Fruit fly (Drosophila melanogaster) whole organism, embryonic: ENCODE measurements around the gene CG11089.
A peak's percentile ranks its signal among the peaks of the same experiment; 100 is the strongest.

Source experiments
- Ada2b ChIP-seq: fragments of 200-800 bp; sonication (Bioruptor generic); IDR thresholded peaks from 2 replicates; pipeline ENCODE4 v1.3.6; 2022; ENCODE audit warnings: missing biosample characterization, missing genetic modification characterization
- CG1024 ChIP-seq: fragments of 200-800 bp; sonication (Bioruptor generic); IDR thresholded peaks from 2 replicates; pipeline ENCODE4 v1.3.6; 2022; ENCODE audit warnings: missing biosample characterization, missing genetic modification characterization
- CG12219 ChIP-seq: fragments of 200-800 bp; sonication (Bioruptor generic); optimal IDR thresholded peaks from 3 replicates; lab custom pipeline; 2018; ENCODE audit warnings: missing biosample characterization, mild to moderate bottlenecking, missing genetic modification characterization
- CG12236 ChIP-seq: fragments of 200-800 bp; sonication (Bioruptor generic); optimal IDR thresholded peaks from 2 replicates; lab custom pipeline; 2016; ENCODE audit warnings: missing biosample characterization, missing genetic modification characterization
- CG13424 ChIP-seq: fragments of 200-800 bp; sonication (Bioruptor generic); optimal IDR thresholded peaks from 2 replicates; lab custom pipeline; 2019; ENCODE audit warnings: missing biosample characterization, mild to moderate bottlenecking, missing genetic modification characterization, moderate library complexity
- CG14667 ChIP-seq: fragments of 200-800 bp; sonication (Bioruptor generic); IDR thresholded peaks from 2 replicates; pipeline ENCODE4 v1.3.6; 2022; ENCODE audit warnings: missing biosample characterization, missing genetic modification characterization
- CG14965 ChIP-seq: fragments of 200-800 bp; sonication (Bioruptor generic); optimal IDR thresholded peaks from 2 replicates; lab custom pipeline; 2016; ENCODE audit warnings: missing biosample characterization, missing genetic modification characterization, borderline replicate concordance
- CG15073 ChIP-seq: fragments of 200-800 bp; sonication (Bioruptor generic); optimal IDR thresholded peaks from 2 replicates; lab custom pipeline; 2016; ENCODE audit warnings: missing biosample characterization, missing genetic modification characterization
- CG15479 ChIP-seq: fragments of 200-800 bp; sonication (Bioruptor generic); optimal IDR thresholded peaks from 3 replicates; lab custom pipeline; 2019; ENCODE audit warnings: missing biosample characterization, mild to moderate bottlenecking, missing genetic modification characterization, moderate library complexity
- CG17385 ChIP-seq: fragments of 200-800 bp; sonication (Bioruptor generic); optimal IDR thresholded peaks from 3 replicates; lab custom pipeline; 2018; ENCODE audit warnings: missing biosample characterization, mild to moderate bottlenecking, missing genetic modification characterization
- CG18599 ChIP-seq: fragments of 200-800 bp; sonication (Bioruptor generic); optimal IDR thresholded peaks from 3 replicates; lab custom pipeline; 2017; ENCODE audit warnings: missing biosample characterization, missing genetic modification characterization, mild to moderate bottlenecking, moderate library complexity, missing genetic modification reagents
- CG2202 ChIP-seq: fragments of 200-800 bp; sonication (Bioruptor generic); optimal IDR thresholded peaks from 2 replicates; lab custom pipeline; 2018; ENCODE audit warnings: missing biosample characterization, mild to moderate bottlenecking, missing genetic modification characterization
- CG2889 ChIP-seq: fragments of 200-800 bp; sonication (Bioruptor generic); IDR thresholded peaks from 3 replicates; pipeline ENCODE4 v1.3.6; 2022; ENCODE audit warnings: missing biosample characterization, missing genetic modification characterization
- CG30403 ChIP-seq: fragments of 200-800 bp; sonication (Bioruptor generic); optimal IDR thresholded peaks from 3 replicates; lab custom pipeline; 2016; ENCODE audit warnings: missing biosample characterization, missing genetic modification characterization
- CG31365 ChIP-seq: fragments of 200-800 bp; sonication (Bioruptor generic); optimal IDR thresholded peaks from 2 replicates; lab custom pipeline; 2018; ENCODE audit warnings: missing biosample characterization, mild to moderate bottlenecking, missing genetic modification characterization
- CG31388 ChIP-seq: fragments of 200-800 bp; sonication (Bioruptor generic); optimal IDR thresholded peaks from 2 replicates; lab custom pipeline; 2016; ENCODE audit warnings: missing biosample characterization, missing genetic modification characterization
- CG3995 ChIP-seq: fragments of 200-800 bp; sonication (Bioruptor generic); optimal IDR thresholded peaks from 3 replicates; lab custom pipeline; 2016; ENCODE audit warnings: missing biosample characterization, missing genetic modification characterization
- CG43689 ChIP-seq: fragments of 200-800 bp; sonication (Bioruptor generic); IDR thresholded peaks from 2 replicates; pipeline ENCODE4 v1.3.6; 2022; ENCODE audit warnings: missing biosample characterization, missing genetic modification characterization
- CG4730 ChIP-seq: fragments of 200-800 bp; sonication (Bioruptor generic); IDR thresholded peaks from 2 replicates; pipeline ENCODE4 v1.3.6; 2022; ENCODE audit warnings: missing biosample characterization, missing genetic modification characterization
- CG6654 ChIP-seq: fragments of 200-800 bp; sonication (Bioruptor generic); optimal IDR thresholded peaks from 2 replicates; lab custom pipeline; 2017; ENCODE audit warnings: missing biosample characterization, mild to moderate bottlenecking, missing genetic modification characterization
- CG6813 ChIP-seq: fragments of 200-800 bp; sonication (Bioruptor generic); optimal IDR thresholded peaks from 2 replicates; lab custom pipeline; 2017; ENCODE audit warnings: missing biosample characterization, missing genetic modification characterization, mild to moderate bottlenecking, moderate library complexity, missing genetic modification reagents
- Camta ChIP-seq: fragments of 200-800 bp; sonication (Bioruptor generic); optimal IDR thresholded peaks from 2 replicates; lab custom pipeline; 2016; ENCODE audit warnings: missing biosample characterization, missing genetic modification characterization
- Chrac-16 ChIP-seq: fragments of 200-800 bp; sonication (Bioruptor generic); optimal IDR thresholded peaks from 3 replicates; lab custom pipeline; 2016; ENCODE audit warnings: missing biosample characterization, missing genetic modification characterization
- D ChIP-seq, 2 experiments: fragments of 200-800 bp in 1 of 2; fragments of >200 bp in 1 of 2; sonication (Bioruptor generic) in 1 of 2; optimal IDR thresholded peaks; 2 replicates in 1 of 2; 3 replicates in 1 of 2; lab custom pipeline; 2017; ENCODE audit warnings: mild to moderate bottlenecking in 1 of 2, missing biosample characterization in 1 of 2, missing genetic modification characterization in 1 of 2, missing genetic modification reagents in 1 of 2
- Dbx ChIP-seq: fragments of 200-800 bp; sonication (Bioruptor generic); IDR thresholded peaks from 3 replicates; pipeline ENCODE4 v1.3.6; 2022; ENCODE audit warnings: missing biosample characterization, missing genetic modification characterization
- Dip2 ChIP-seq: fragments of 200-800 bp; sonication (Bioruptor generic); IDR thresholded peaks from 2 replicates; pipeline ENCODE4 v1.3.6; 2022; ENCODE audit warnings: missing biosample characterization, missing genetic modification characterization
- Fer1 ChIP-seq: fragments of 200-800 bp; sonication (Bioruptor generic); optimal IDR thresholded peaks from 2 replicates; lab custom pipeline; 2017; ENCODE audit warnings: missing biosample characterization, mild to moderate bottlenecking, missing genetic modification characterization
- HHEX ChIP-seq: fragments of 200-800 bp; sonication (Bioruptor generic); optimal IDR thresholded peaks from 3 replicates; lab custom pipeline; 2017; ENCODE audit warnings: missing biosample characterization, mild to moderate bottlenecking, missing genetic modification characterization, missing genetic modification reagents
- Hey ChIP-seq: fragments of 200-800 bp; sonication (Bioruptor generic); optimal IDR thresholded peaks from 3 replicates; lab custom pipeline; 2018; ENCODE audit warnings: missing biosample characterization, mild to moderate bottlenecking, missing genetic modification characterization
- Hr39 ChIP-seq: fragments of >200 bp; optimal IDR thresholded peaks from 2 replicates; lab custom pipeline; 2017
- MESR4 ChIP-seq: fragments of 200-800 bp; sonication (Bioruptor generic); optimal IDR thresholded peaks from 2 replicates; lab custom pipeline; 2018; ENCODE audit warnings: missing biosample characterization, mild to moderate bottlenecking, missing genetic modification characterization, moderate library complexity
- NK7.1 ChIP-seq: fragments of 200-800 bp; sonication (Bioruptor generic); optimal IDR thresholded peaks from 3 replicates; lab custom pipeline; 2016; ENCODE audit warnings: missing biosample characterization, missing genetic modification characterization
- PHDP ChIP-seq: fragments of 200-800 bp; sonication (Bioruptor generic); optimal IDR thresholded peaks from 3 replicates; lab custom pipeline; 2018; ENCODE audit warnings: missing biosample characterization, mild to moderate bottlenecking, missing genetic modification characterization, moderate library complexity
- Rfx ChIP-seq: fragments of 200-800 bp; sonication (Bioruptor generic); IDR thresholded peaks from 2 replicates; pipeline ENCODE4 v1.3.6; 2022; ENCODE audit warnings: missing biosample characterization, missing genetic modification characterization
- YL-1 ChIP-seq: fragments of 200-800 bp; sonication (Bioruptor generic); optimal IDR thresholded peaks from 3 replicates; lab custom pipeline; 2017; ENCODE audit warnings: missing biosample characterization, mild to moderate bottlenecking, missing genetic modification characterization
- caup ChIP-seq: fragments of 200-800 bp; sonication (Bioruptor generic); optimal IDR thresholded peaks from 3 replicates; lab custom pipeline; 2017; ENCODE audit warnings: missing biosample characterization, mild to moderate bottlenecking, missing genetic modification characterization, moderate library complexity; ENCODE audit not compliant: severe bottlenecking
- chif ChIP-seq, 2 experiments: fragments of 200-800 bp; sonication (Bioruptor generic); optimal IDR thresholded peaks; 3 replicates each; lab custom pipeline; 2016; ENCODE audit warnings: missing biosample characterization in 2 of 2, missing genetic modification characterization in 2 of 2
- chn ChIP-seq: fragments of 200-800 bp; sonication (Bioruptor generic); optimal IDR thresholded peaks from 2 replicates; lab custom pipeline; 2016; ENCODE audit warnings: missing biosample characterization, missing genetic modification characterization
- ci ChIP-seq: fragments of 200-800 bp; sonication (Bioruptor generic); IDR thresholded peaks from 3 replicates; pipeline ENCODE4 v1.3.6; 2022; ENCODE audit warnings: missing biosample characterization, missing genetic modification characterization
- cwo ChIP-seq: fragments of 200-800 bp; sonication (Bioruptor generic); optimal IDR thresholded peaks from 3 replicates; lab custom pipeline; 2017; ENCODE audit warnings: missing biosample characterization, missing genetic modification characterization, mild to moderate bottlenecking, moderate library complexity, missing genetic modification reagents
- en ChIP-seq: fragments of 200-800 bp; sonication (Bioruptor generic); optimal IDR thresholded peaks from 2 replicates; lab custom pipeline; 2016; ENCODE audit warnings: missing biosample characterization, missing genetic modification characterization
- mld ChIP-seq: fragments of 200-800 bp; sonication (Bioruptor generic); IDR thresholded peaks from 3 replicates; pipeline ENCODE4 v1.3.6; 2022; ENCODE audit warnings: missing biosample characterization, missing genetic modification characterization; ENCODE audit not compliant: partially characterized antibody
- odd ChIP-seq: fragments of 200-800 bp; sonication (Bioruptor generic); optimal IDR thresholded peaks from 2 replicates; lab custom pipeline; 2017; ENCODE audit warnings: missing biosample characterization, mild to moderate bottlenecking, missing genetic modification characterization
- pfk ChIP-seq: fragments of 200-800 bp; sonication (Bioruptor generic); optimal IDR thresholded peaks from 2 replicates; lab custom pipeline; 2018; ENCODE audit warnings: missing biosample characterization, mild to moderate bottlenecking, missing genetic modification characterization, moderate library complexity
- pzg ChIP-seq: fragments of 200-800 bp; sonication (Bioruptor generic); optimal IDR thresholded peaks from 3 replicates; lab custom pipeline; 2018; ENCODE audit warnings: missing biosample characterization, mild to moderate bottlenecking, missing genetic modification characterization, moderate library complexity
- ro ChIP-seq: fragments of 200-800 bp; sonication (Bioruptor generic); IDR thresholded peaks from 2 replicates; pipeline ENCODE4 v1.3.6; 2022; ENCODE audit warnings: missing biosample characterization, missing genetic modification characterization
- scrt ChIP-seq: fragments of 200-800 bp; sonication (Bioruptor generic); optimal IDR thresholded peaks from 2 replicates; lab custom pipeline; 2018; ENCODE audit warnings: missing biosample characterization, mild to moderate bottlenecking, missing genetic modification characterization, moderate library complexity
- tap ChIP-seq: fragments of 200-800 bp; optimal IDR thresholded peaks from 3 replicates; lab custom pipeline; 2019; ENCODE audit warnings: missing biosample characterization, mild to moderate bottlenecking, missing genetic modification characterization, moderate library complexity
- unpg ChIP-seq: fragments of 200-800 bp; sonication (Bioruptor generic); optimal IDR thresholded peaks from 3 replicates; lab custom pipeline; 2018; ENCODE audit warnings: missing biosample characterization, mild to moderate bottlenecking, missing genetic modification characterization, moderate library complexity
- zfh2 ChIP-seq: fragments of 200-800 bp; sonication (Bioruptor generic); optimal IDR thresholded peaks from 2 replicates; lab custom pipeline; 2016; ENCODE audit warnings: missing biosample characterization, missing genetic modification characterization

The CG11089 gene

DNA sequence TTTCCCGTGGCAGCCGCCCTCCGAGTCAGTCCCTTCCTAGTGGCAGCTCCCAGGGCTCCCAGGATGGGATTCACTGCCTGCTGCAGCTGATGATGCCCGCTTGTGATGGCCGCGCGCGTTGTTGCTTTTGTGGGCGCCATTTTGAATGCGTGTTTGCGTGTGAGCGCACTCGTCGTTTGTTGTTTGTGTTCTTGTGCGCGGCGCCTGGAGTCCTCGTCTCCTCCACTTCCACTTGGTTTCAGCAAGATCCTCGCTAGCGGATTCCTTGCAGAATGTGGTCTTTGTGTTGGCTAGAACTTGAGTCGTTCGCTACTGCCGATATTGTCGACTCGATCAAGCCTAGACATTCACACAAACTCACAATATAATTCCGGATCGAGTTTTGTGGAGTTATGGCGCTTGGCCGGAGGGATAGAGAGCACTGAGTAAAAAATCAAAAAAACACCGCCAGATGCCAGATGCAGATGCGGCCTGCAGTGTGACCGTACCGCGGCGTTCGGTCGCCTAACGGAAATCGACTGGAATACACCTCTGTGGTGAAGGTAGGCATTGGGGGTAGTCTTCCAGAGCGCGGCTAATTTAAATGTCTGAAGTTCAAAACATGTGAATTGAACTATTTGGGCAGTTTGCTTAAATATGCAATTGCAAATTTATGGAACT, 6.3 kb upstream of the CG11089 start, which contains the start of gene CycB3 (continued):
- TF ChIP-seq cwo (GFP tag; lab: Kevin White, UChicago) (no peak), HHEX (GFP tag; lab: Kevin White, UChicago) (no peak), caup (GFP tag; lab: Kevin White, UChicago) (peak; percentile 49), CG2202 (tag; lab: Kevin White, UChicago) (no peak), CG14667 (GFP tag; lab: Robert Waterston, UW) (no peak), CG14965 (GFP tag; lab: Kevin White, UChicago) (no peak), CG1024 (GFP tag; lab: Robert Waterston, UW) (no peak), PHDP (tag; lab: Kevin White, UChicago) (no peak), Dbx (GFP tag; lab: Robert Waterston, UW) (0 out of 3 replicates have a peak, but pooled peaks have one; percentile 13), chn (GFP tag; lab: Kevin White, UChicago) (no peak), CG15073 (no peak), ci (peak; percentile 67; the same call in 1 of the 3 replicates), CG6813 (GFP tag; lab: Kevin White, UChicago) (peak; percentile 39), CG15479 (GFP tag; lab: Kevin White, UChicago) (no peak), CG43689 (GFP tag; lab: Robert Waterston, UW) (no peak), Hey (tag; lab: Kevin White, UChicago) (no peak), CG30403 (no peak), CG4730 (GFP tag; lab: Robert Waterston, UW) (no peak), CG13424 (tag; lab: Kevin White, UChicago) (no peak), CG12236 (GFP tag; lab: Kevin White, UChicago) (no peak), chif (GFP tag; optimal IDR thresholded peaks at IDR 0.05; lab: Kevin White, UChicago) (peak in 1 of 2 experiments; percentile 25), en (GFP tag; lab: Kevin White, UChicago) (no peak), Camta (GFP tag; lab: Kevin White, UChicago) (no peak), CG12219 (peak; percentile 26), CG31388 (GFP tag; lab: Kevin White, UChicago) (no peak), NK7.1 (GFP tag; lab: Kevin White, UChicago) (no peak), Chrac-16 (no peak), Hr39 (lab: Kevin White, UChicago) (no peak), Dip2 (GFP tag; lab: Robert Waterston, UW) (no peak), pfk (GFP tag; lab: Kevin White, UChicago) (peak; percentile 38), YL-1 (GFP tag; lab: Kevin White, UChicago) (peak; percentile 58), scrt (GFP tag; lab: Kevin White, UChicago) (no peak), ro (GFP tag; lab: Robert Waterston, UW) (no peak), pzg (GFP tag; lab: Kevin White, UChicago) (peak; percentile 94), CG3995 (GFP tag; lab: Kevin White, UChicago) (no peak), D (optimal IDR thresholded peaks at IDR 0.05; lab: Kevin White, UChicago) (no peak), D (GFP tag; optimal IDR thresholded peaks at IDR 0.05; lab: Kevin White, UChicago) (no peak), mld (GFP tag; lab: Robert Waterston, UW) (no peak), CG17385 (GFP tag; lab: Kevin White, UChicago) (peak; percentile 34), MESR4 (GFP tag; lab: Kevin White, UChicago) (peak; percentile 64), zfh2 (GFP tag; lab: Kevin White, UChicago) (no peak), odd (GFP tag; lab: Kevin White, UChicago) (no peak), tap (tag; lab: Kevin White, UChicago) (no peak), Fer1 (GFP tag; lab: Kevin White, UChicago) (no peak), CG18599 (GFP tag; lab: Kevin White, UChicago) (no peak), CG6654 (GFP tag; lab: Kevin White, UChicago) (no peak), unpg (GFP tag; lab: Kevin White, UChicago) (no peak), Ada2b (GFP tag; lab: Robert Waterston, UW) (no peak), Rfx (GFP tag; lab: Robert Waterston, UW) (peak; percentile 55), CG2889 (GFP tag; lab: Robert Waterston, UW) (no peak), CG31365 (tag; lab: Kevin White, UChicago) (no peak)
